Worm (Caenorhabditis elegans): ENCODE measurements around the gene W08F4.13.

ce11 chrII:614701-615100, 30.1 kb downstream of the W08F4.13 start:
- no peak for TF ChIP-seq ces-1 (GFP tag; optimal IDR thresholded peaks at IDR 0.05)
- TF ChIP-seq pqm-1 (tag; optimal IDR thresholded peaks at IDR 0.05), result no peak
- TF ChIP-seq nhr-42 (GFP tag; IDR thresholded peaks at IDR 0.05), result no peak
- TF ChIP-seq unc-62 (GFP tag; optimal IDR thresholded peaks at IDR 0.05 in 1 of 2), result no peak
- TF ChIP-seq unc-62 (tag; optimal IDR thresholded peaks at IDR 0.05), result no peak
- no peak for TF ChIP-seq unc-39 (tag; optimal IDR thresholded peaks at IDR 0.05)
- TF ChIP-seq hlh-11 (tag; optimal IDR thresholded peaks at IDR 0.05), result no peak
- no peak for TF ChIP-seq ztf-11 (tag; optimal IDR thresholded peaks at IDR 0.05)
- no peak for TF ChIP-seq fkh-10 (GFP tag; optimal IDR thresholded peaks at IDR 0.05)
- no peak for TF ChIP-seq egl-27 (tag; optimal IDR thresholded peaks at IDR 0.05)
- no peak for TF ChIP-seq nhr-237 (tag; optimal IDR thresholded peaks at IDR 0.05)
- no peak for TF ChIP-seq zag-1 (tag; optimal IDR thresholded peaks at IDR 0.05)
- no peak for TF ChIP-seq T20F7.1 (GFP tag; optimal IDR thresholded peaks at IDR 0.05)
- no peak for TF ChIP-seq sdz-12 (GFP tag; optimal IDR thresholded peaks at IDR 0.05)
- TF ChIP-seq snpc-4 (tag; optimal IDR thresholded peaks at IDR 0.05), result no peak
